Fruit fly (Drosophila melanogaster) whole organism, embryonic: ENCODE results near the gene SkpD.

ENCODE experiments used
- CG10267 ChIP-seq: fragments of 200-800 bp; sonication (Bioruptor generic); optimal IDR thresholded peaks from 2 replicates; lab custom pipeline; 2018; ENCODE audit warnings: missing biosample characterization, mild to moderate bottlenecking, missing genetic modification characterization, moderate library complexity
- CG10979 ChIP-seq: fragments of 200-800 bp; sonication (Bioruptor generic); optimal IDR thresholded peaks from 2 replicates; lab custom pipeline; 2018; ENCODE audit warnings: missing biosample characterization, mild to moderate bottlenecking, missing genetic modification characterization, moderate library complexity
- CG11247 ChIP-seq: fragments of 200-800 bp; sonication (Bioruptor generic); IDR thresholded peaks from 2 replicates; pipeline ENCODE4 v1.3.6; 2022; ENCODE audit warnings: missing biosample characterization, missing genetic modification characterization
- CG11398 ChIP-seq: fragments of 200-800 bp; sonication (Bioruptor generic); optimal IDR thresholded peaks from 2 replicates; lab custom pipeline; 2016; ENCODE audit warnings: missing biosample characterization, missing genetic modification characterization
- CG15479 ChIP-seq: fragments of 200-800 bp; sonication (Bioruptor generic); optimal IDR thresholded peaks from 3 replicates; lab custom pipeline; 2019; ENCODE audit warnings: missing biosample characterization, mild to moderate bottlenecking, missing genetic modification characterization, moderate library complexity
- CG15514 ChIP-seq: fragments of 200-800 bp; sonication (Bioruptor generic); optimal IDR thresholded peaks from 3 replicates; lab custom pipeline; 2017; ENCODE audit warnings: missing biosample characterization, missing genetic modification characterization, mild to moderate bottlenecking, moderate library complexity, missing genetic modification reagents
- CG15696 ChIP-seq: fragments of 200-800 bp; sonication (Bioruptor generic); optimal IDR thresholded peaks from 2 replicates; lab custom pipeline; 2019; ENCODE audit warnings: missing biosample characterization, mild to moderate bottlenecking, missing genetic modification characterization, moderate library complexity
- CG18262 ChIP-seq: fragments of 200-800 bp; optimal IDR thresholded peaks from 3 replicates; lab custom pipeline; 2019; ENCODE audit warnings: missing biosample characterization, mild to moderate bottlenecking, missing genetic modification characterization, moderate library complexity
- CG18764 ChIP-seq: fragments of 200-800 bp; sonication (Bioruptor generic); optimal IDR thresholded peaks from 3 replicates; lab custom pipeline; 2016; ENCODE audit warnings: missing biosample characterization, missing genetic modification characterization
- CG2199 ChIP-seq: fragments of 200-800 bp; sonication (Bioruptor generic); IDR thresholded peaks from 3 replicates; pipeline ENCODE4 v1.3.6; 2022; ENCODE audit warnings: missing biosample characterization, missing genetic modification characterization
- CG2712 ChIP-seq: fragments of 200-800 bp; optimal IDR thresholded peaks from 3 replicates; lab custom pipeline; 2019; ENCODE audit warnings: missing biosample characterization, mild to moderate bottlenecking, missing genetic modification characterization, moderate library complexity
- CG33557 ChIP-seq: fragments of 200-800 bp; sonication (Bioruptor generic); optimal IDR thresholded peaks from 2 replicates; lab custom pipeline; 2019; ENCODE audit warnings: missing biosample characterization, mild to moderate bottlenecking, missing genetic modification characterization, moderate library complexity
- CG4360 ChIP-seq: fragments of 200-800 bp; sonication (Bioruptor generic); IDR thresholded peaks from 2 replicates; pipeline ENCODE4 v1.3.6; 2022; ENCODE audit warnings: missing biosample characterization, missing genetic modification characterization
- CG4404 ChIP-seq: fragments of 200-800 bp; sonication (Bioruptor generic); IDR thresholded peaks from 2 replicates; pipeline ENCODE4 v1.3.6; 2022; ENCODE audit warnings: missing biosample characterization, missing genetic modification characterization
- CG4707 ChIP-seq: fragments of 200-800 bp; sonication (Bioruptor generic); optimal IDR thresholded peaks from 2 replicates; lab custom pipeline; 2018; ENCODE audit warnings: missing biosample characterization, mild to moderate bottlenecking, missing genetic modification characterization, moderate library complexity
- CG6175 ChIP-seq: fragments of 200-800 bp; sonication (Bioruptor generic); IDR thresholded peaks from 3 replicates; pipeline ENCODE4 v1.3.6; 2022; ENCODE audit warnings: missing biosample characterization, missing genetic modification characterization
- CG6813 ChIP-seq: fragments of 200-800 bp; sonication (Bioruptor generic); optimal IDR thresholded peaks from 2 replicates; lab custom pipeline; 2017; ENCODE audit warnings: missing biosample characterization, missing genetic modification characterization, mild to moderate bottlenecking, moderate library complexity, missing genetic modification reagents
- CG8924 ChIP-seq: fragments of 200-800 bp; optimal IDR thresholded peaks from 3 replicates; lab custom pipeline; 2019; ENCODE audit warnings: missing biosample characterization, mild to moderate bottlenecking, missing genetic modification characterization, moderate library complexity
- CG9727 ChIP-seq: fragments of 200-800 bp; sonication (Bioruptor generic); optimal IDR thresholded peaks from 3 replicates; lab custom pipeline; 2017; ENCODE audit warnings: missing biosample characterization, mild to moderate bottlenecking, missing genetic modification characterization
- Chrac-16 ChIP-seq: fragments of 200-800 bp; sonication (Bioruptor generic); optimal IDR thresholded peaks from 3 replicates; lab custom pipeline; 2016; ENCODE audit warnings: missing biosample characterization, missing genetic modification characterization
- Meics ChIP-seq: fragments of 200-800 bp; sonication (Bioruptor generic); optimal IDR thresholded peaks from 2 replicates; lab custom pipeline; 2017; ENCODE audit warnings: missing biosample characterization, mild to moderate bottlenecking, missing genetic modification characterization
- Xrp1 ChIP-seq: fragments of 200-800 bp; sonication (Bioruptor generic); IDR thresholded peaks from 2 replicates; pipeline ENCODE4 v1.3.6; 2022; ENCODE audit warnings: missing biosample characterization, missing genetic modification characterization
- br ChIP-seq: fragments of >200 bp; optimal IDR thresholded peaks from 2 replicates; lab custom pipeline; 2017
- cg ChIP-seq: fragments of 200-800 bp; sonication (Bioruptor generic); optimal IDR thresholded peaks from 3 replicates; lab custom pipeline; 2019; ENCODE audit warnings: missing biosample characterization, mild to moderate bottlenecking, missing genetic modification characterization, moderate library complexity
- chif ChIP-seq, 2 experiments: fragments of 200-800 bp; sonication (Bioruptor generic); optimal IDR thresholded peaks; 3 replicates each; lab custom pipeline; 2016; ENCODE audit warnings: missing biosample characterization in 2 of 2, missing genetic modification characterization in 2 of 2
- crp ChIP-seq, 2 experiments: fragments of 200-800 bp; sonication (Bioruptor generic); optimal IDR thresholded peaks; 2 replicates in 1 of 2; 3 replicates in 1 of 2; lab custom pipeline; 2017; ENCODE audit warnings: missing biosample characterization in 2 of 2, missing genetic modification characterization in 2 of 2, mild to moderate bottlenecking in 1 of 2, moderate library complexity in 1 of 2
- dmrt11E ChIP-seq: fragments of 200-800 bp; sonication (Bioruptor generic); optimal IDR thresholded peaks from 3 replicates; lab custom pipeline; 2018; ENCODE audit warnings: missing biosample characterization, mild to moderate bottlenecking, missing genetic modification characterization, moderate library complexity
- exex ChIP-seq: fragments of 200-800 bp; sonication (Bioruptor generic); optimal IDR thresholded peaks from 4 replicates; lab custom pipeline; 2018; ENCODE audit warnings: missing biosample characterization, mild to moderate bottlenecking, missing genetic modification characterization, moderate library complexity
- fu2 ChIP-seq: fragments of 200-800 bp; sonication (Bioruptor generic); optimal IDR thresholded peaks from 2 replicates; lab custom pipeline; 2016; ENCODE audit warnings: missing biosample characterization, missing genetic modification characterization
- gem ChIP-seq: fragments of 200-800 bp; sonication (Bioruptor generic); optimal IDR thresholded peaks from 2 replicates; lab custom pipeline; 2019; ENCODE audit warnings: missing biosample characterization, mild to moderate bottlenecking, missing genetic modification characterization, moderate library complexity
- grau ChIP-seq: fragments of 200-800 bp; optimal IDR thresholded peaks from 3 replicates; lab custom pipeline; 2019; ENCODE audit warnings: missing biosample characterization, mild to moderate bottlenecking, missing genetic modification characterization, moderate library complexity
- gsb-n ChIP-seq: fragments of 200-800 bp; sonication (Bioruptor generic); optimal IDR thresholded peaks from 3 replicates; lab custom pipeline; 2018; ENCODE audit warnings: missing biosample characterization, mild to moderate bottlenecking, missing genetic modification characterization
- ken ChIP-seq: fragments of 200-800 bp; sonication (Bioruptor generic); IDR thresholded peaks from 3 replicates; pipeline ENCODE4 v1.3.6; 2022; ENCODE audit warnings: missing biosample characterization, missing genetic modification characterization
- lola ChIP-seq, 3 experiments: fragments of >200 bp in 2 of 3; fragments of 200-800 bp in 1 of 3; sonication (Bioruptor generic) in 1 of 3; optimal IDR thresholded peaks; 2 replicates each; lab custom pipeline; 2017 to 2019; ENCODE audit warnings: missing biosample characterization in 3 of 3, missing genetic modification characterization in 3 of 3, mild to moderate bottlenecking in 1 of 3, moderate library complexity in 1 of 3
- oc ChIP-seq: fragments of 200-800 bp; sonication (Bioruptor generic); optimal IDR thresholded peaks from 2 replicates; lab custom pipeline; 2018; ENCODE audit warnings: missing biosample characterization, mild to moderate bottlenecking, missing genetic modification characterization, moderate library complexity
- pros ChIP-seq: fragments of 200-800 bp; sonication (Bioruptor generic); optimal IDR thresholded peaks from 3 replicates; lab custom pipeline; 2019; ENCODE audit warnings: missing biosample characterization, mild to moderate bottlenecking, missing genetic modification characterization, moderate library complexity
- rib ChIP-seq: fragments of 200-800 bp; sonication (Bioruptor generic); IDR thresholded peaks from 2 replicates; pipeline ENCODE4 v1.3.6; 2022; ENCODE audit warnings: missing biosample characterization, missing genetic modification characterization
- row ChIP-seq: fragments of 200-800 bp; sonication (Bioruptor generic); IDR thresholded peaks from 3 replicates; pipeline ENCODE4 v1.3.6; 2022; ENCODE audit warnings: missing biosample characterization, missing genetic modification characterization
- scrt ChIP-seq: fragments of 200-800 bp; sonication (Bioruptor generic); optimal IDR thresholded peaks from 2 replicates; lab custom pipeline; 2018; ENCODE audit warnings: missing biosample characterization, mild to moderate bottlenecking, missing genetic modification characterization, moderate library complexity
- sqz ChIP-seq: fragments of 200-800 bp; sonication (Bioruptor generic); optimal IDR thresholded peaks from 3 replicates; lab custom pipeline; 2018; ENCODE audit warnings: missing biosample characterization, mild to moderate bottlenecking, missing genetic modification characterization
- tll ChIP-seq, 2 experiments: fragments of 200-800 bp in 1 of 2; fragments of >200 bp in 1 of 2; sonication (Bioruptor generic) in 1 of 2; optimal IDR thresholded peaks; 2 replicates each; lab custom pipeline; 2017 to 2019; ENCODE audit warnings: missing biosample characterization in 2 of 2, missing genetic modification characterization in 2 of 2, mild to moderate bottlenecking in 1 of 2, moderate library complexity in 1 of 2
- trh ChIP-seq: fragments of 200-800 bp; sonication (Bioruptor generic); optimal IDR thresholded peaks from 2 replicates; lab custom pipeline; 2016; ENCODE audit warnings: missing biosample characterization, missing genetic modification characterization
- twi ChIP-seq: fragments of 200-800 bp; optimal IDR thresholded peaks from 2 replicates; lab custom pipeline; 2019; ENCODE audit warnings: missing biosample characterization, mild to moderate bottlenecking, missing genetic modification characterization, moderate library complexity
- usp ChIP-seq: fragments of >200 bp; optimal IDR thresholded peaks from 2 replicates; lab custom pipeline; 2017; ENCODE audit warnings: missing biosample characterization, missing genetic modification characterization
- vvl ChIP-seq: fragments of 200-800 bp; sonication (Bioruptor generic); IDR thresholded peaks from 2 replicates; pipeline ENCODE4 v1.3.6; 2022; ENCODE audit warnings: missing biosample characterization, missing genetic modification characterization
- zen ChIP-seq: fragments of 200-800 bp; sonication (Bioruptor generic); optimal IDR thresholded peaks from 3 replicates; lab custom pipeline; 2018; ENCODE audit warnings: missing biosample characterization, mild to moderate bottlenecking, missing genetic modification characterization, moderate library complexity
- zf30C ChIP-seq: fragments of 200-800 bp; sonication (Bioruptor generic); optimal IDR thresholded peaks from 3 replicates; lab custom pipeline; 2018; ENCODE audit warnings: missing biosample characterization, mild to moderate bottlenecking, missing genetic modification characterization

Gene SkpD

DNA sequence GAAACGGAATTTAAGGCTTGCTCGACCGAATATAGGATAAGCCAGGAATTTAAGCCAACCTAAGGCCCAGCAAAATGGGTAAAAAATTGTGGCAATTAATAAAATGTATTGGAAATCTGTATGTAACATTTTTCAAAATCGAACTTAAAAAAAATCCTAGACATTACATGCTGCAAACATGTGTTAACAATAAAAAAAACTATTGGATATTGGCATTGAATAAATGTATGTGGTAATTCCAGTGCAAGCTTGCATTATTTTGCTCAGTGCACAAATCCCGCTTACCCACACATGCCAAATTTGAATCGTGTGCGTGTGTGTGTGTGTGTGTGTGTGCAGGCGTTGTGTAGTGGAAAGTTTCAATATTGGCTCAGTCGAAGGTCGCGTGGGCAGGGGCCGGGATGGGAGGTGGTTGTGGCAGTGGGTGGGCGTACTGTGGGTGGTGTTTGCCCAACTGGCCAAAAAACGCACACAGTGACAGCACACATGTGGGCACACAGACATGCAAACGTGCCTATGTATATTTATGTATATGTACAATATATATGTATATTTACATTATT lies 49.0 kb upstream of the SkpD start (continued):
- TF ChIP-seq CG11398 (GFP tag; lab: Kevin White, UChicago): no peak
- no peak for TF ChIP-seq CG11247
- TF ChIP-seq ken (GFP tag; lab: Robert Waterston, UW): no peak
- TF ChIP-seq Meics (GFP tag; lab: Kevin White, UChicago): peak; percentile 30
- no peak for TF ChIP-seq CG4360 (GFP tag; lab: Robert Waterston, UW)
- peak; percentile 66 for TF ChIP-seq cg (GFP tag; lab: Kevin White, UChicago)
- TF ChIP-seq grau: peak; percentile 20
- no peak for TF ChIP-seq usp (GFP tag; lab: Kevin White, UChicago)

DNA sequence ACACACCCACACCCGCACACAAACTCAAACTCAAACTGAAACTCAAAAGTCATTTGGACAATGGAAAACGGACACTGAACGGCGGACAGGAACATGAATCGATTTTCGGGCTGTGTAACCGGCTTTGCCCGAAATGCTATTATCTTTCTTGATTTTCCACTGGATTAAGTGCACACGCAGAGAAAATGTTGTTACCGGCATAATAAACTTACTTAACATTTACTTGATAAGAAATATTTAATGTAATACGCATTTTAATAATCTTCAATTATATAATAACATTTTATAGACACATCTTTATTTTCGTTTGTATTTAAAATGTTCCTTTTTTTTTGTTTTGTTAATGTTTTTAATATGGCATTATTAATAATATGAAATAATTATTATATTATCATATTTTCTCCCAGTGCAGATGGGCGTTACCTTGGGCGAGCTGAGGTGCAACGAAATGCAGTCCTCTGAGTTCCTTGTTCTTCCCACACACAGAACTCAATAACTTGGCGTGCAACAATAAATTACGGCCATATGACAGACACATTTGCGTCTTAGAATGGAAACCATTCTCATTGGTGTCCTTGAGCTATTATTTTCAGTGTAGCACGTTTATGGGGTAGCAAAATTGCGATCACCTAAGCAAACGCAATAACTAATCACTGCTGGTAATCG lies 47.6 kb upstream of the SkpD start, which contains the start of gene CG12702:
Gene CG12702, minus strand, starts transcription at position 51 of the 666 bp plus-strand sequence.
- TF ChIP-seq CG6813 (GFP tag; lab: Kevin White, UChicago) (no peak), CG33557 (GFP tag; lab: Kevin White, UChicago) (peak; percentile 13), tll (GFP tag; optimal IDR thresholded peaks at IDR 0.05; lab: Kevin White, UChicago) (peak in 1 of 2 experiments; percentile 79), row (GFP tag; lab: Robert Waterston, UW) (0 out of 3 replicates have a peak, but pooled peaks have one; percentile 8), CG10267 (tag; lab: Kevin White, UChicago) (peak; percentile 5), CG9727 (GFP tag; lab: Kevin White, UChicago) (peak; percentile 35), fu2 (GFP tag; lab: Kevin White, UChicago) (no peak), CG2712 (tag; lab: Kevin White, UChicago) (peak; percentile 34), trh (GFP tag; lab: Kevin White, UChicago) (no peak), CG2199 (GFP tag; lab: Robert Waterston, UW) (0 out of 3 replicates have a peak, but pooled peaks have one; percentile 50), rib (GFP tag; lab: Robert Waterston, UW) (no peak), zen (tag; lab: Kevin White, UChicago) (peak; percentile 72), CG15514 (GFP tag; lab: Kevin White, UChicago) (no peak), CG8924 (tag; lab: Kevin White, UChicago) (peak; percentile 18), oc (tag; lab: Kevin White, UChicago) (peak; percentile 46), CG15696 (tag; lab: Kevin White, UChicago) (peak; percentile 29), vvl (no peak), sqz (no peak), CG10979 (tag; lab: Kevin White, UChicago) (peak; percentile 14), Chrac-16 (GFP tag; lab: Kevin White, UChicago) (peak; percentile 2), CG18764 (no peak), dmrt11E (peak; percentile 68), Xrp1 (GFP tag; lab: Robert Waterston, UW) (peak; percentile 41; the same call in 1 of the 2 replicates), gem (tag; lab: Kevin White, UChicago) (peak; percentile 49), CG4404 (GFP tag; lab: Robert Waterston, UW) (0 out of 2 replicates have a peak, but pooled peaks have one; percentile 32), exex (tag; lab: Kevin White, UChicago) (no peak), twi (tag; lab: Kevin White, UChicago) (peak; percentile 75), CG6175 (GFP tag; lab: Robert Waterston, UW) (no peak), pros (GFP tag; lab: Kevin White, UChicago) (peak; percentile 66), CG4707 (no peak), gsb-n (tag; lab: Kevin White, UChicago) (peak; percentile 19), chif (GFP tag; optimal IDR thresholded peaks at IDR 0.05; lab: Kevin White, UChicago) (no peak), CG15479 (peak; percentile 52), lola (GFP tag; optimal IDR thresholded peaks at IDR 0.05; lab: Kevin White, UChicago) (peak in 1 of 3 experiments; percentile 37), zf30C (GFP tag; lab: Kevin White, UChicago) (peak; percentile 92), CG18262 (peak; percentile 47), crp (GFP tag; optimal IDR thresholded peaks at IDR 0.05; lab: Kevin White, UChicago) (no peak), scrt (GFP tag; lab: Kevin White, UChicago) (no peak), br (no peak)
